Fruit fly (Drosophila melanogaster): ENCODE results near the gene Sfp33A2.
A peak's percentile ranks its signal among the peaks of the same experiment; 100 is the strongest.

- TF ChIP-seq CG7101 (tag; optimal IDR thresholded peaks at IDR 0.05) (no peak), tj (GFP tag; optimal IDR thresholded peaks at IDR 0.05) (no peak), Crg-1 (GFP tag; optimal IDR thresholded peaks at IDR 0.05) (no peak), CG5204 (GFP tag; optimal IDR thresholded peaks at IDR 0.05) (no peak), cic (GFP tag; optimal IDR thresholded peaks at IDR 0.05) (peak; percentile 90), CG7045 (GFP tag; optimal IDR thresholded peaks at IDR 0.05) (no peak)
Measured at dm6 chr2L:11844278-11844677, 6.8 kb downstream of the Sfp33A2 start.
